Worm (Caenorhabditis elegans): Measurements from ENCODE around the gene nspf-3.
"Not testable (repeated sequence)": the region's sequence is repeated elsewhere in the genome, so short reads cannot be mapped to it uniquely, and the experiment has no call there.

Gene nspf-3

DNA sequence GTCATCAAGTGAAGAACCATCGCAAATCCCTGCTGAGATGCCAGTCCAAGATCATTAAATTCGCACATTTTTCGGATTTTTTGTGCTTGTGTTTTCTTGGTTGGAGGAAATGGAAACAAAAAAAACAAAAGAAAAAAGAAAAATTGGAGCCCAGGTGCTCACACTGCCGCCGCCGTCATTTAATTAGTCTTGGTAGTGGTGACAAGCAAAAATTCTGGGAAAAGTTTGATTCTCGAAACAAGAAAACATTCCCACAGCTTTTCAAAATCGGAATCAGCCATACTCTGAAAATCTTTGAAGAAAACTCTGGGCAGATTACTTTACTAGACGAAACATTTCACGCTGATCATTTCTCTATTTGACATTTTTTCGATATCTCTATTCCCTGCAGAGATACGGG, 15.2 kb upstream of the nspf-3 start, which contains the start of gene srh-128:
Gene srh-128, minus strand, starts transcription at position 101 of the 400 bp plus-strand sequence.
- TF ChIP-seq unc-62 (GFP tag; optimal IDR thresholded peaks at IDR 0.05) = no peak

DNA sequence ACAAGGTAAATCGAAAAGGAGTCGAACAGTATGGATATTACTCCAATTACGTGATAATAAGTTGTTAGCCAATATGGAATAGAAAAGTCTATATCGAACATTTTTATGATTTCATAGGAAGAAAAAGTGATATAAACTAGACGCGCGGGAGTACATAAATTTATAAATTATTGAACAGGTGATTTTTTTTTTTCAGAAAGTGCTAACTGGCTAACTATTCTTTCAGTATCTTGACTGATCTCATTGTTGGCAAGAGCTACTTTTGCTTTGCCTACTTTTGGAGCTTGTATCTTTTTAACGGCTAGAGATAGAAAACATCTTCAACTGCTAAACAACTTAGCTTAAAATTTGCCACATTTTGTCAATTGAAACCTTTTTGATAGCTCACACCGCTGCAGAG, 12.8 kb upstream of the nspf-3 start, which contains the start of gene sri-60:
Gene sri-60, minus strand, starts transcription at position 101 of the 400 bp plus-strand sequence.
- TF ChIP-seq unc-62 (GFP tag; optimal IDR thresholded peaks at IDR 0.05) = no peak

DNA sequence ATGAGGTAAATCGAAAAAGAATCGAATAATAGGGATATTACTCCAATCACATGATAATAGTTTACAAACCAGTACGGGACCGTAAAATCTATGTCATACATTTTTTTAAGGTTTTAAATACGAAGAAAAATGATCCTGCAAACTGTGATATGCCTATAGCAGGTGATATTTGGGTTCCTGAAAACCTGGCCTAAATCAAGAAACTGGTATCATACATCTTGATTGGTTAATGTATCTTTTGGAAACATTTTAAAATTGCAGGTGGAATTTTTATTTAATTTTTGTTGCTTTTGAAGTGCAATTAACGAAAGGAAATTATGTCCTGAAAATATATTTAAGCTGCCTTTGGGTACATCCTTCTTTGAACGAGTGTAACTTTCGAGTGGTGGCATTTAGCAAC, 10.2 kb upstream of the nspf-3 start, which contains the start of gene sri-61:
Gene sri-61, minus strand, starts transcription at position 101 of the 400 bp plus-strand sequence.
- TF ChIP-seq unc-62 (GFP tag; optimal IDR thresholded peaks at IDR 0.05) = no peak

DNA sequence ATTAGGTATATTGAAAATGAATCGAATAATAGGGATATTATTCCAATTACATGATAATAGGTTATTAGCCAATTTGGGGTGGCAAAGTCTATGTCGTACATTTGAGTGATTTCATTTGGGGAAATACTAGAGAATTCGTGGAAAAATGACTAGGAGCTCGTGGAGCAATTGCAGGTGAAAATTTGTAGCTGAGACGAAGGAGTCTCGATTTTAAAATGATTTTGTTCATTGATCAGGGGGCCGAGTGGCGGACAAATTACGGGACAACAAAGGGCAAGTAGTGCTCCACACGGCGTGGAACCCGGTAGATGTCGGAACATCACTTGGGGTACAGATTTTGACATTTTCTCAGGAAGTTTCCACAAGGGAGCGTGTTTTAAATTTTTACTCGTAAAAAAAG, 8.4 kb upstream of the nspf-3 start, which contains the start of gene sri-62:
Gene sri-62, minus strand, starts transcription at position 101 of the 400 bp plus-strand sequence.
- TF ChIP-seq unc-62 (GFP tag; optimal IDR thresholded peaks at IDR 0.05) = no peak

DNA sequence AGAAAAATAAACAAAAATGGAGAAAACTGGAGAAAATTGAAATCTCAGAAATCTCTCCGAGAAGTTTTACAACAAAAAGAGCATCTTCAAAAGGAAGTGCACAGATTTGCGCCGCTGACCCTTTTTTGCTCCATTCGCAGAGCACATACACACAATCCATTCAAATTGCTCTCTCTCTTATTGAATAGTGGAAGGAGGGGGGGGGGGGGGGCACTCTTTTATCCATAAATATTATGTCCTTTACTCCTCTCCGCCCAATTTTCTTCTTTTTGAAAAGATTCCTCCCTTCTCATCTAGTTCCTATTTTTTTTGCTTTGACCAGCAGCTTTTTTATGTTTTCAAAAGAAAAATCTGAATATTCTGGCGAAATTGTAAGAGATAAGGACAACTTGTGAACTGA, 5.1 kb upstream of the nspf-3 start:
- no peak for TF ChIP-seq unc-62 (GFP tag; optimal IDR thresholded peaks at IDR 0.05)

DNA sequence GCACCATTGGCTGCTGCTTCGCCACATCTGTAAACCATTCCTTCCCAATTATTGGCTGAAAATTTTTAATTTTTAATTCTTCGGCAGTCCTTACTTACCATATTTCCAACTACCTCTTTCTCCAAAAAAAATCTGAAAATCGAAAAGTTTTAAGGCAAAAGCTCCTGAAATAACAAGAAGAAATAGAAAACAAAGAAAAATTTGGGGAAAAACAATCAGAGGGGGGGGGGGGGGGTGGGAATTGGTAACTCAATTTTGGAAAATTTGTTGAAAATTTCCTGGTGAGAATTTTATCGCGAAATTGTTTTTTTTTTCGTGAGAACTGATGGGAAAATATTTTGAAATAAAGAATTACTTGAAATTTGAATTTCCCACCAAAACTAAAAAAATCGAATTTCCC, 2.5 kb upstream of the nspf-3 start, which contains the start of gene set-11:
Gene set-11, minus strand, starts transcription at position 101 of the 400 bp plus-strand sequence.
- TF ChIP-seq unc-62 (GFP tag; optimal IDR thresholded peaks at IDR 0.05) = no peak

DNA sequence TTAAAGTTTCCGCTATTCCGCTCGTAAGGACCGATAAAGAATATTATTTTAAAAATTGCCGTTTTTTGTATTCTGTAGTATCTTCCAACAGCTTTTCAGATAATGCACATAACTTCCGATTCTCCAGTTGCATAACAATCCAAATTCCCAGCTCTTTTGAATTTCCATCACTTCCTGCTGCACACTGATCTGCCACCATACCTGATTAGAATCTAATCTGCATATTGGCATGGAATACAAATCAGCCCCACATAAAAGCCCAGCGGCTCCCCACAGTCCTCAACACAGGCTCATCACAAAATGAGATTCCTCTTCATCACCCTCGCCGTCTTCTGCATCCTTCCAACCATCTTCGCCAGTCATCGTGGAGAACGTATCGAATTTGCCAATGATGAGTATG, 1.4 kb downstream of the nspf-3 start, which contains the start of gene nspf-2:
Gene nspf-2, plus strand, starts transcription at position 301 of the 400 bp plus-strand sequence.
- not testable (repeated sequence) for TF ChIP-seq unc-62 (GFP tag; optimal IDR thresholded peaks at IDR 0.05)

DNA sequence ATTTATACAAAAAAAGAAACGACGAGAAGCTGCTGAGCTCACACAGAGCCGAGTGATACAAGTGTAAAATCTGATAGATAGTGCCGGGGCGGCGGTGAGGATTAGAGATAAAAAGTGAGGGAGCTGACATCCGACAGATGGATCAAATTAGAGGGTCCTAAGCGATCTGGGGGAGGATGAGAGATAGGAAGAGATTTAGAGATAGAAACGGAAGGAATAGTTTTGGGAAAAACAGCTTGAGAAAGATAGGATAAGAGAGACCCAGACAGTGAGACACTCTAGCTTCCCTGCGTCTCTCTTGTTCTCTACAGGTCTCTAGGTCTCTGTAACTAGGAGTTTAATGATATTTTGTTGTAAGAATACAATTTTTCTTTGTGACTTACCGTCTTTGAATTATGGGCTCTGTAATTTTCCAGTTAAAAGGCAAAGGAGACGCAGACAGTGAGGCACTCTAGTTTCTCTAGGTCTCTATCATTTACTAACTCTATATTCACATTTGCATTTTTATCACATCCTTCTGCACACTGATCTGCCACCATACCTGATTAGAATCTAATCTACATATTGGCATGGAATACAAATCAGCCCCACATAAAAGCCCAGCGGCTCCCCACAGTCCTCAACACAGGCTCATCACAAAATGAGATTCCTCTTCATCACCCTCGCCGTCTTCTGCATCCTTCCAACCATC, 2.9 kb downstream of the nspf-3 start, which contains the start of the genes sup-9 and nspf-1:
Gene sup-9, minus strand, starts transcription at position 43 of the 691 bp plus-strand sequence.
Gene nspf-1, plus strand, starts transcription at position 641 of the 691 bp plus-strand sequence.
- TF ChIP-seq unc-62 (GFP tag; optimal IDR thresholded peaks at IDR 0.05) = no peak

DNA sequence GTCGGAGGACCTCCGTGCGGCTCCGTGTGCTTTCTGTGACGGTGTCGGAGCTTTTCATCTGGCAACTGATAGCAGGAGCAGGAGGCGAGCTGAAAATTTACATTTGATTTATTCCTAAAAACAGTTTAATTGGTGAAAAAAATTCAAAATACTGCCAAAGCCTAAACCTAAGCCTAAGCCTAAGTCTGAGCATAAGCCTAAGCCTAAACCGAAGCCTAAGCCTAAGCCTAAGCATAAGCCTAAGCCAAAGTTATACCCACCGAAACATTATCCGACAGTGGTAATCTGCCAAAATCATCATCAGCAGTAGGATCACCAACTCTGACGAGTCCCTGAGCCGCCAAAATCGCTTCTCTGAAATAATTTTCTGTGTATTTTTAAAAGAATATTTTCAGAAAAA, 5.2 kb downstream of the nspf-3 start:
- no peak for TF ChIP-seq unc-62 (GFP tag; optimal IDR thresholded peaks at IDR 0.05)

DNA sequence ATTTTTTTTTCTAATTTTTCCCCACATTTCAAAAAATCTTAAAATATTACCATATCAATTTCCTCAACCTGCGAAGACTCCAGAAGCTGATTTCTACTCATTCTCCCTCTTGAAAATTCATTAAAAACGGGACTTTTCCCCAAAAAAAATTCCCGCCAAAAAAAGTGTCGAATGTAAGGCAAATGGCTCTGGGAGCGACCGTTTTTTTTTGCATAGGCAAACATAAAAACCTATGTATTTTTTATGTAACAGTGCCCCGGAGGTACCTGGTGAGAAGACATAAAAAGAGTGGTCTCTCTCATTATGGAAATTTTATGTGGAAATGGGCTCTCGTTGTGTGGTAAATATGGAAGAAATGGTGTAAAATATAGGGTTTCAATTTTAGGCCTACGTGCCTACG, 5.8 kb downstream of the nspf-3 start, which contains the start of gene ceh-87:
Gene ceh-87, minus strand, starts transcription at position 101 of the 400 bp plus-strand sequence.
- TF ChIP-seq unc-62 (GFP tag; optimal IDR thresholded peaks at IDR 0.05) = no peak

DNA sequence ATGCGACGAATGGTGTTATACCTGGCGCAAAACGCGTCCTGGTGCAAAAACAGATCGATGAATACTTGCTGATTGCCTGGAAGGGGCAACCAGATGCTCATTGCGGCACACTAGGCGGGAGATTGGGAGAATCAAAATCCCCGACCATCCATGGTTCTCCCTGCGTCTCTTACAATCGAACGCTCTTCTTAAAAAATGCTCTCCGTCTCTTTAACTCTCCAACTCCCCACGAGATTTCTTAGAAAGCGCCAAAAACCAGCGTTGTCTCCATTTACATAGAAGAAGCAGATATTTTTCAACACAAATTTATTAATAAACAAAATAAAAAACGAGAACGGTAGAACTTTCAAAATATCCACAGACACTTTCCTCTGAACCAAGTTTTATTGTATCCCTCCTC, 8.9 kb downstream of the nspf-3 start, which contains the start of gene F34D6.1:
Gene F34D6.1, minus strand, starts transcription at position 101 of the 400 bp plus-strand sequence.
- TF ChIP-seq unc-62 (GFP tag; optimal IDR thresholded peaks at IDR 0.05) = no peak

DNA sequence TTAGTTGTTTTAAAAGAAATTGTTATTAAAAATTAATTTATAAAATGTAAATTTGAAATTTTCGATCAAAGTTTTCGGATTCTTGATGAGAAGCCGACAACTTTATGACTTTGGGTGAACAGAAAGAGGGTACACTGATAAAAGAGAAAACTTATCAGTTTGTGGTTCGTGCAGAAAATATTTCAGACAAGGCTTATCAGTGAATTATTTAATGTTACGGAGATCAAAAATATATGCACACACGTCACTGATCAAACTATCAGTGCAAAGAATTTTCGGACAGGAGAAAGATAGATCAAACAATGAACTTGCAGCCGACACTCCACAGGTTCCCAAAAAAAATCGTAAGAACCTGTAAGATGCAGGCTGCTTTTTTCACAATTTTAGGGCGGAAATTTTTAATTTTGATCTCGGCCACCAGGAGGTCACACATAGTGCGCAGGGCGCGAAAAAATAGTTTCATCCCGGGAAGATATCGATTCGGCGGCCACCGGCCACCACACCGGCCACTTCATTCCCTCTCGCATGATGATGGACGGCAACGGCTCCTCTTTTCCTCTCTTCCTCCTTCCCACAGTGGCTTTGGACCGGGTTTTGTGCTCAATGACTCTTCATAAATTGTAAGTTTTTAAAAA, 12.3 kb downstream of the nspf-3 start, which contains the start of gene F22E5.17:
Gene F22E5.17, plus strand, starts transcription at position 508 of the 635 bp plus-strand sequence.
- no peak for TF ChIP-seq unc-62 (GFP tag; optimal IDR thresholded peaks at IDR 0.05)

DNA sequence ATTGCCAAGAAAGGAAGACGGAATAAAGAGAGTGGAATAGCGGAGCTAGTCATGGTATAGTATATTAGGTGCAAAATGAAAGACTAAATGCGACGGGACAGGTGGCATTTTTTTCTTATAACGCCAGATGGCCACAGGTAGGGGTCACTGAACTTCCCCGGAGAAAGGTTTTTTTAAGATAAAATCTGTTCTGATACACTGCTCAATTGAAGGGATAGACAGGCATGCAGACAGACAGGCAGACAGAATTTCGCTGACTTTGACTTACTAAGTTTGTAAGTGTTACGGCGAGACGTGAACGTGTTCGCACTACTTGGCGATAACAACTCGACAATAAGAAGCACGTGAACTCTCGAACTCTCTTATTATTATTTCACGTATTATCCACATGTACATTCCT, 16.4 kb downstream of the nspf-3 start, which contains the start of the genes F22E5.20 and F22E5.1:
Gene F22E5.20, minus strand, starts transcription at position 101 of the 400 bp plus-strand sequence.
Gene F22E5.1, plus strand, starts transcription at position 242 of the 400 bp plus-strand sequence.
- not testable (repeated sequence) for TF ChIP-seq unc-62 (GFP tag; optimal IDR thresholded peaks at IDR 0.05)

DNA sequence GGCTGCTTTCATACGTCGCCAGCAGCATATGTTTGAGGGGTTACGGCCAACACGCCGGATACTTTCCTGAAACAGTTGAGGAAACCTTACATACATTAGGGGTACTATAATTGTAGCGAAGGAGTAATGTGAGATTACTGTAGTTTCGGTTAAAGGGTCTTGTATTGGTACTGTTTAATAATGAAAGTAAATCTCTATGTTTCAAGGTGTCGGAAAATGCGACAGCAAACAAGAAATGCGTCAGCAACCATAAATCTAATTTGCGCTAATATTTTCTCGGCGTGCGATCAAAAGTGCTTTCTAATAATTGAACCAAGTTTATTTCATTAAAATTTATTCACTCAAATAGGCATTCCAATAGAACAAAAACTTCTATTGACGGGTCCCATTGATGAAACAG, 17.7 kb downstream of the nspf-3 start, which contains the start of gene sri-57:
Gene sri-57, minus strand, starts transcription at position 101 of the 400 bp plus-strand sequence.
- not testable (repeated sequence) for TF ChIP-seq unc-62 (GFP tag; optimal IDR thresholded peaks at IDR 0.05)

DNA sequence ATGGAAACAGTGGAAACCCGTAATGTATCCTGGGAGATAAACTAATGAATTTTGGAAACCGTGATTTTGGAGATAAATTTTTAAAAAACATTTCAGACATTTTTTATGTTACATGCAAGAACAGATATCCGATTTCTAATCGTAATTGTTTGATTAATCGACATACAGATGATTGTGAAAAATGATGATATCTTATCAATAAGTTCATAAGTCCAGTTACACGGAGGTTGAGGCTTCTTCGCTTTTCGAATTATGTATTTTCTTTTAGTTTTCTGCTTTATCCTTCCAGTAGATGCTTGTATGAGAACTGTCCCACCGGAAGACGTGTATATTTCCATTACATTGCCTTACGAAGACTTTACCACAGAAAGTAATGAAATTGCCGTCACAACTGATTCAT, 24.4 kb downstream of the nspf-3 start, which contains the start of gene F22E5.22:
Gene F22E5.22, plus strand, starts transcription at position 301 of the 400 bp plus-strand sequence.
- no peak for TF ChIP-seq unc-62 (GFP tag; optimal IDR thresholded peaks at IDR 0.05)

DNA sequence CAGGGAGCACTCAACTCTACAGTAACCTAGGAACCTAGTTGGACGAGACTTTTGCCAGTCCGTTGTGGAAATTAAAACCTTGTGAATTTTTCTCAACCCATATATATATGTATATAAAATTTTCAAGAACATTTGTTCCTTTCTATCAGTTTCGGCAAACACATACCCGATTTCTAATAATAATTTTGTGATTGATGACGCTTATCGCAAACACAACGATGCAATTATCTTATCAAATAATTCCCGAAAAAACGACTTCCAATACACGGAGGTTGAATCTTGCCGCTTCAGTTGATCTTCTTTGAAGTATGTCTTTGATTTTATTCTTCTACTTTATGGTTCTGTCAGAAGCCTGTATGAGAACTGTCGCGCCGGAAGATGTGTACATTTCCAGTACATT, 24.9 kb downstream of the nspf-3 start, which contains the start of gene F22E5.2:
Gene F22E5.2, plus strand, starts transcription at position 301 of the 400 bp plus-strand sequence.
- TF ChIP-seq unc-62 (GFP tag; optimal IDR thresholded peaks at IDR 0.05) = not testable (repeated sequence)

Data from whole organism, dauer.